Worm (Caenorhabditis elegans) whole organism, L4 larva: ENCODE results near the gene lido-11.
A peak's percentile ranks its signal among the peaks of the same experiment; 100 is the strongest.

Experiments used
- F44E2.7 ChIP-seq: fragments of 200-800 bp; sonication (Bioruptor generic); IDR thresholded peaks from 2 replicates; pipeline ENCODE4 v2.1.2; 2022; ENCODE audit warnings: missing genetic modification characterization, missing compliant biosample characterization
- Y48G9A.11 ChIP-seq: fragments of 200-800 bp; sonication (Bioruptor generic); IDR thresholded peaks from 2 replicates; pipeline ENCODE4 v1.3.6; 2022; ENCODE audit warnings: missing genetic modification reagents, missing genetic modification characterization, missing compliant biosample characterization
- ZK546.5 ChIP-seq, 2 experiments: sonication (generic microtip); optimal IDR thresholded peaks; 2 replicates each; lab custom pipeline; 2017; ENCODE audit warnings: missing biosample characterization in 2 of 2, missing genetic modification characterization in 2 of 2
- aha-1 ChIP-seq: fragments of 150-350 bp; peaks from one replicate; lab custom pipeline; 2014; ENCODE audit warnings: missing biosample characterization, missing genetic modification characterization
- ceh-32 ChIP-seq: sonication (generic microtip); optimal IDR thresholded peaks from 2 replicates; lab custom pipeline; 2016; ENCODE audit warnings: mild to moderate bottlenecking, missing genetic modification characterization, missing compliant biosample characterization; ENCODE audit not compliant: poor library complexity
- ceh-82 ChIP-seq: sonication (generic microtip); optimal IDR thresholded peaks from 2 replicates; lab custom pipeline; 2017; ENCODE audit warnings: missing biosample characterization, missing genetic modification characterization
- ces-1 ChIP-seq: fragments of 150-350 bp; sonication (generic microtip); optimal IDR thresholded peaks from 4 replicates; lab custom pipeline; 2014; ENCODE audit warnings: missing biosample characterization, missing genetic modification reagents, missing genetic modification characterization
- daf-12 ChIP-seq: fragments of 150-350 bp; optimal IDR thresholded peaks from 2 replicates; lab custom pipeline; 2014; ENCODE audit warnings: missing biosample characterization, missing genetic modification reagents, missing genetic modification characterization
- daf-16 ChIP-seq, 3 experiments: sonication (generic microtip); optimal IDR thresholded peaks; 2 replicates each; lab custom pipeline; 2016 to 2017; ENCODE audit warnings: missing genetic modification characterization in 3 of 3, missing genetic modification reagents in 3 of 3, mild to moderate bottlenecking in 2 of 3, missing compliant biosample characterization in 2 of 3, missing biosample characterization in 1 of 3, moderate library complexity in 1 of 3
- dmd-6 ChIP-seq: fragments of 200-800 bp; sonication (Bioruptor generic); IDR thresholded peaks from 2 replicates; pipeline ENCODE4 v1.3.6; 2022; ENCODE audit warnings: missing genetic modification reagents, missing genetic modification characterization, missing compliant biosample characterization
- dmd-9 ChIP-seq: fragments of 200-800 bp; sonication (Bioruptor generic); IDR thresholded peaks from 2 replicates; pipeline ENCODE4 v1.3.6; 2022; ENCODE audit warnings: missing genetic modification reagents, missing genetic modification characterization, missing compliant biosample characterization
- dpl-1 ChIP-seq: fragments of 150-350 bp; optimal IDR thresholded peaks from 2 replicates; lab custom pipeline; 2014; ENCODE audit warnings: missing biosample characterization, missing genetic modification reagents, missing genetic modification characterization
- duxl-1 ChIP-seq: sonication (generic microtip); optimal IDR thresholded peaks from 2 replicates; lab custom pipeline; 2016; ENCODE audit warnings: mild to moderate bottlenecking, missing genetic modification characterization, moderate library complexity, missing compliant biosample characterization; ENCODE audit not compliant: poor library complexity
- fkh-10 ChIP-seq: fragments of 150-350 bp; optimal IDR thresholded peaks from 2 replicates; lab custom pipeline; 2014; ENCODE audit warnings: missing biosample characterization, missing genetic modification reagents, missing genetic modification characterization
- fos-1 ChIP-seq: fragments of 150-350 bp; optimal IDR thresholded peaks from 2 replicates; lab custom pipeline; 2014; ENCODE audit warnings: missing biosample characterization, missing genetic modification characterization
- hlh-11 ChIP-seq: fragments of 200-800 bp; sonication (Bioruptor generic); optimal IDR thresholded peaks from 2 replicates; lab custom pipeline; 2018; ENCODE audit warnings: mild to moderate bottlenecking, missing genetic modification characterization, missing compliant biosample characterization
- lim-7 ChIP-seq: fragments of 200-800 bp; sonication (Bioruptor generic); IDR thresholded peaks from 2 replicates; pipeline ENCODE4 v1.3.6; 2022; ENCODE audit warnings: missing genetic modification characterization, missing compliant biosample characterization
- lin-1 ChIP-seq: fragments of 200-800 bp; sonication (Bioruptor generic); IDR thresholded peaks from 2 replicates; pipeline ENCODE4 v1.3.6; 2022; ENCODE audit warnings: missing genetic modification reagents, missing genetic modification characterization, missing compliant biosample characterization
- madf-5 ChIP-seq, 2 experiments: fragments of 200-800 bp; sonication (Bioruptor generic); IDR thresholded peaks; 2 replicates each; pipeline ENCODE4 v1.3.6; 2022; ENCODE audit warnings: missing compliant biosample characterization in 2 of 2, missing genetic modification characterization in 2 of 2
- mes-2 ChIP-seq: sonication (generic microtip); optimal IDR thresholded peaks from 2 replicates; lab custom pipeline; 2016; ENCODE audit warnings: missing genotype, mild to moderate bottlenecking, missing genetic modification characterization, missing compliant biosample characterization; ENCODE audit not compliant: poor library complexity, severe bottlenecking
- nhr-11 ChIP-seq: fragments of 150-350 bp; optimal IDR thresholded peaks from 2 replicates; lab custom pipeline; 2014; ENCODE audit warnings: missing biosample characterization, missing genetic modification characterization
- nhr-25 ChIP-seq: sonication (generic microtip); optimal IDR thresholded peaks from 2 replicates; lab custom pipeline; 2017; ENCODE audit warnings: missing genetic modification characterization, mild to moderate bottlenecking, missing compliant biosample characterization, antibody characterized with exemption, moderate library complexity, borderline replicate concordance; ENCODE audit not compliant: insufficient read depth
- nhr-28 ChIP-seq: fragments of 150-350 bp; optimal IDR thresholded peaks from 2 replicates; lab custom pipeline; 2014; ENCODE audit warnings: missing biosample characterization, missing genetic modification characterization
- nhr-41 ChIP-seq: fragments of 200-800 bp; sonication (Bioruptor generic); IDR thresholded peaks from 2 replicates; pipeline ENCODE4 v1.3.6; 2022; ENCODE audit warnings: missing genetic modification reagents, missing genetic modification characterization, missing compliant biosample characterization
- nhr-48 ChIP-seq: sonication (generic microtip); optimal IDR thresholded peaks from 2 replicates; lab custom pipeline; 2016; ENCODE audit warnings: mild to moderate bottlenecking, missing genetic modification characterization, missing compliant biosample characterization
- nhr-76 ChIP-seq: fragments of 150-350 bp; optimal IDR thresholded peaks from 2 replicates; lab custom pipeline; 2014; ENCODE audit warnings: missing biosample characterization, missing genetic modification characterization
- nhr-77 ChIP-seq: fragments of 150-350 bp; optimal IDR thresholded peaks from 2 replicates; lab custom pipeline; 2014; ENCODE audit warnings: missing biosample characterization, missing genetic modification characterization
- pqm-1 ChIP-seq: sonication (generic microtip); optimal IDR thresholded peaks from 2 replicates; lab custom pipeline; 2017; ENCODE audit warnings: missing biosample characterization, missing genetic modification characterization
- sdz-12 ChIP-seq: fragments of 200-800 bp; sonication (Bioruptor generic); optimal IDR thresholded peaks from 2 replicates; lab custom pipeline; 2018; ENCODE audit warnings: mild to moderate bottlenecking, missing genetic modification characterization, missing compliant biosample characterization
- snpc-1.2 ChIP-seq: fragments of 200-800 bp; sonication (Bioruptor generic); IDR thresholded peaks from 2 replicates; pipeline ENCODE4 v1.3.6; 2022; ENCODE audit warnings: missing genetic modification reagents, missing genetic modification characterization, missing compliant biosample characterization
- unc-130 ChIP-seq: sonication (generic microtip); optimal IDR thresholded peaks from 2 replicates; lab custom pipeline; 2016; ENCODE audit warnings: missing genetic modification reagents, missing genetic modification characterization, missing compliant biosample characterization
- unc-39 ChIP-seq: sonication (generic microtip); optimal IDR thresholded peaks from 2 replicates; lab custom pipeline; 2017; ENCODE audit warnings: missing biosample characterization, missing genetic modification characterization
- unc-62 ChIP-seq, 3 experiments: fragments of 150-350 bp in 1 of 3; sonication (generic microtip); optimal IDR thresholded peaks in 2 of 3; peaks in 1 of 3; 1 replicate in 1 of 3; 2 replicates in 2 of 3; lab custom pipeline; 2014 to 2017; ENCODE audit warnings: missing biosample characterization in 3 of 3, missing genetic modification characterization in 3 of 3, missing genetic modification reagents in 3 of 3, missing genotype in 1 of 3
- vab-7 ChIP-seq: fragments of 200-800 bp; sonication (Bioruptor generic); IDR thresholded peaks from 2 replicates; pipeline ENCODE4 v1.3.6; 2022; ENCODE audit warnings: missing genetic modification reagents, missing genetic modification characterization, missing compliant biosample characterization
- zag-1 ChIP-seq: fragments of 150-350 bp; optimal IDR thresholded peaks from 2 replicates; lab custom pipeline; 2014; ENCODE audit warnings: missing biosample characterization, missing genetic modification characterization

The lido-11 gene

ce11 chrII:3005499-3005898, 1.7 kb downstream of the lido-11 start, which contains the start of gene lido-12:
TSS of gene lido-12 (plus strand) at chrII:3005799.
- TF ChIP-seq madf-5 (GFP tag; IDR thresholded peaks at IDR 0.05; lab: Robert Waterston, UW) (no peak), unc-62 (GFP tag; optimal IDR thresholded peaks at IDR 0.05 in 1 of 2; lab: Kevin White, UChicago) (no peak), unc-62 (tag; optimal IDR thresholded peaks at IDR 0.05; lab: Kevin White, UChicago) (no peak), nhr-28 (no peak), unc-39 (tag; lab: Kevin White, UChicago) (no peak), lin-1 (GFP tag; lab: Robert Waterston, UW) (no peak), snpc-1.2 (no peak), vab-7 (no peak), fkh-10 (GFP tag; lab: Kevin White, UChicago) (no peak), fos-1 (tag; lab: Kevin White, UChicago) (no peak), duxl-1 (tag; lab: Kevin White, UChicago) (no peak), ceh-32 (tag; lab: Kevin White, UChicago) (no peak), daf-12 (tag; lab: Kevin White, UChicago) (no peak), lim-7 (no peak), nhr-76 (tag; lab: Kevin White, UChicago) (no peak)

ce11 chrII:3008400-3008799, 4.6 kb downstream of the lido-11 start, which contains the start of gene sdz-5:
TSS of gene sdz-5 (plus strand) at chrII:3008700.
- no peak for TF ChIP-seq ceh-82 (tag; lab: Kevin White, UChicago)
- TF ChIP-seq F44E2.7 (GFP tag; lab: Robert Waterston, UW): no peak
- TF ChIP-seq daf-16 (GFP tag; optimal IDR thresholded peaks at IDR 0.05; lab: Kevin White, UChicago): no peak
- no peak for TF ChIP-seq daf-16 (tag; optimal IDR thresholded peaks at IDR 0.05; lab: Kevin White, UChicago)
- no peak for TF ChIP-seq mes-2 (tag; lab: Kevin White, UChicago)
- no peak for TF ChIP-seq dmd-9 (GFP tag; lab: Robert Waterston, UW)

- no peak for TF ChIP-seq duxl-1 (tag; lab: Kevin White, UChicago)
- TF ChIP-seq ZK546.5 (tag; optimal IDR thresholded peaks at IDR 0.05; lab: Kevin White, UChicago): no peak
- no peak for TF ChIP-seq dpl-1
- TF ChIP-seq unc-130 (GFP tag; lab: Kevin White, UChicago): no peak
- no peak for TF ChIP-seq nhr-11 (tag; lab: Kevin White, UChicago)
- TF ChIP-seq sdz-12 (GFP tag; lab: Kevin White, UChicago): no peak
Measured at ce11 chrII:3012133-3012532, 8.4 kb downstream of the lido-11 start, which contains the start of gene C41H7.9. TSS of gene C41H7.9 (minus strand) at chrII:3012233.

ce11 chrII:3014196-3014849, 10.6 kb downstream of the lido-11 start, which contains the start of gene C41H7.2:
TSS of gene C41H7.2 (plus strand) at chrII:3014817.
- TF ChIP-seq Y48G9A.11 (no peak), ces-1 (no peak), unc-62 (GFP tag; optimal IDR thresholded peaks at IDR 0.05 in 1 of 2; lab: Kevin White, UChicago) (no peak), unc-62 (tag; optimal IDR thresholded peaks at IDR 0.05; lab: Kevin White, UChicago) (no peak), nhr-48 (no peak), ceh-32 (tag; lab: Kevin White, UChicago) (no peak), daf-16 (GFP tag; optimal IDR thresholded peaks at IDR 0.05; lab: Kevin White, UChicago) (no peak), daf-16 (tag; optimal IDR thresholded peaks at IDR 0.05; lab: Kevin White, UChicago) (peak; percentile 48), nhr-77 (tag; lab: Kevin White, UChicago) (peak; percentile 6), hlh-11 (peak; percentile 23), nhr-28 (peak; percentile 75), nhr-25 (tag; lab: Kevin White, UChicago) (no peak), dmd-6 (GFP tag; lab: Robert Waterston, UW) (peak; percentile 51; the same call in 1 of the 2 replicates), zag-1 (tag; lab: Kevin White, UChicago) (no peak), snpc-1.2 (no peak), aha-1 (tag; lab: Kevin White, UChicago) (peak; percentile 24), pqm-1 (peak; percentile 84), nhr-41 (GFP tag; lab: Robert Waterston, UW) (0 out of 2 replicates have a peak, but pooled peaks have one; percentile 7)
